Worm (Caenorhabditis elegans): ENCODE measurements around the gene gmpr-1.
"Not testable (repeated sequence)": the region's sequence is repeated elsewhere in the genome, so short reads cannot be mapped to it uniquely, and the experiment has no call there.

Gene gmpr-1

ce11 chrV:4345714-4346113, 25.5 kb downstream of the gmpr-1 start, which contains the start of gene figl-1:
Gene figl-1, minus strand, starts transcription at chrV:4345999.
- TF ChIP-seq unc-62 (GFP tag; optimal IDR thresholded peaks at IDR 0.05) = no peak

DNA sequence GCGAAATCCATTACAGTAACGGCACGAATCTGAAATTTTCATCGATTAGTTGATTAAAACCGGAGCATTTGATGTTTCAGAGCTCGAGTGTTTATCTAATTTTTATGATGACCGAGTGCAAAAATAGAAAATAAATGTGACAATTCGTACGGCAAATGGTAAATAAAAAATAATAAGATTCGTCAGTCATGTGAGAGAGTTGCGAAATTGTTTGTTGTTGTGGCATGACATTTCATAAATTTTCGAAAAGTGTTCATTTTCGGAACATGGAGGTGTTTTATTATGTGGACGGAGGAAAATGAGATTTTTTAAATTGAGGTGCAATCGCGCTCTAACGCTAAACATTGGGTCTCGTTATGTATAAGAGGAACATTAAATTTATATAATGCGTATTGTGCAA, 29.4 kb downstream of the gmpr-1 start:
- no peak for TF ChIP-seq unc-62 (GFP tag; optimal IDR thresholded peaks at IDR 0.05)

- no peak for TF ChIP-seq unc-62 (GFP tag; optimal IDR thresholded peaks at IDR 0.05)
Measured at ce11 chrV:4341208-4341607, 30.0 kb downstream of the gmpr-1 start, which contains the start of gene glrx-3. Gene glrx-3, minus strand, starts transcription at chrV:4341308.

DNA sequence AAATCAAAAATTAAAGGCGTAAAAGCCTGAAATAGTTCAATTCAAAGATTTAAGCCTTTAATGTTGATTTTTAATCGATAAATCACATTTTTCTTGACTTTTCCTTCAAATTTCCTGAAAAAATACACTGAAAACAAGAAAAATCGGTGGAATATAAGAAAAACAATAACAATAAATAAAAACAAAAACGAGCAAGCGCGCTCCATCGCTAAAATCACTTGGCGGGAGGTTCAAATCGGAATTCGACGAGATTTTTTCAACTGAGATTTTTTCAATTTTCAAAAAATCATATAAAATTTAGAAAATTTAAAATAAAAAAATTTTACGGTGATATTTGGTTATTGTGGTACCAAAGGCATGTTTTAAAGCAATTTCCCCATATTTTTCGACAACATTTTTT, 31.7 kb downstream of the gmpr-1 start:
- no peak for TF ChIP-seq unc-62 (GFP tag; optimal IDR thresholded peaks at IDR 0.05)

DNA sequence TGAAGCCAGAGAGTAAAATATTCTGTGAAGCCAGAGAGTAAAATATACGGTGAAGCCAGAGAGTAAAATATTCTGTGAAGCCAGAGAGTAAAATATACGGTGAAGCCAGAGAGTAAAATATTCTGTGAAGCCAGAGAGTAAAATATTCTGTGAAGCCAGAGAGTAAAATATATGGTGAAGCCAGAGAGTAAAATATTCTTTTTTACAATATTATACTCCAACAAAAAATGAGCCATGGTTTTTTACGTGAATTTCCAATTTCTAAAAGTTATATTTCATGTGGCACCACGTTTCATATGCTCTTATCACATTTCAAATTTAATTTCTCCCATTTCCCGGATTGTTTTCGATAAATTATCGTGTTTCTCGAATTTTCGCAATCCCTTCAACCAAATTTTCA, 34.7 kb downstream of the gmpr-1 start, which contains the start of gene irld-1:
TSS of gene irld-1 (plus strand) at position 301 of the 400 bp plus-strand sequence.
- TF ChIP-seq unc-62 (GFP tag; optimal IDR thresholded peaks at IDR 0.05) = not testable (repeated sequence)

- no peak for TF ChIP-seq unc-62 (GFP tag; optimal IDR thresholded peaks at IDR 0.05)
Measured at ce11 chrV:4332450-4332849, 38.7 kb downstream of the gmpr-1 start, which contains the start of gene oac-12. Gene oac-12, minus strand, starts transcription at chrV:4332550.

ce11 chrV:4330820-4331219, 40.4 kb downstream of the gmpr-1 start:
- TF ChIP-seq unc-62 (GFP tag; optimal IDR thresholded peaks at IDR 0.05) = no peak

DNA sequence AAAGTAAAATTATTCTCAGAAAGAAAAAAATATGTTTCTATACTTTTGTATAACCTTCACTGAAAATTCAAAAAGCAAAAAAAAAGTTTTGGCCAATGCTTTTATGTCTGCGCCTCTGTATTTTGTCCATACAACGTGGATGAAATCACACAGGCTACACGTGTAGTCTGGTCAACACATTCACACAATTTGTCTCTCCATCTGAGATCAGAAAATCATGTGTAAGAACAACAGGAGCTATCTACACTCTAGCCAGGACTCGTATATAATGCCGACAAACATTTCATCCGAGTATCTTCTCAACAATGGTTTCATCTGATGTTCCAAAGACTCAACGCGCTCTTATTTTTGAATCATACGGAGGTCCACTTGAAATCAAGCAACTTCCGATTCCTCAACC, 44.3 kb downstream of the gmpr-1 start, which contains the start of gene D2063.1:
TSS of gene D2063.1 (plus strand) at position 281 of the 400 bp plus-strand sequence.
- no peak for TF ChIP-seq unc-62 (GFP tag; optimal IDR thresholded peaks at IDR 0.05)

- no peak for TF ChIP-seq unc-62 (GFP tag; optimal IDR thresholded peaks at IDR 0.05)
Measured at ce11 chrV:4325415-4325814, 45.8 kb downstream of the gmpr-1 start, which contains the start of gene nhr-125. Gene nhr-125, minus strand, starts transcription at chrV:4325515.

ce11 chrV:4322706-4323105, 48.5 kb downstream of the gmpr-1 start, which contains the start of gene R02D1.2:
Gene R02D1.2, minus strand, starts transcription at chrV:4322806.
- no peak for TF ChIP-seq unc-62 (GFP tag; optimal IDR thresholded peaks at IDR 0.05)

- TF ChIP-seq unc-62 (GFP tag; optimal IDR thresholded peaks at IDR 0.05) = no peak
Measured at ce11 chrV:4319867-4320266, 51.3 kb downstream of the gmpr-1 start, which contains the start of gene ZC132.9. Gene ZC132.9, minus strand, starts transcription at chrV:4319967.

Data from whole organism, dauer.